Worm (Caenorhabditis elegans): Measurements from ENCODE around the gene Y56A3A.7.

ce11 chrIII:11935032-11935947, 11.5 kb downstream of the Y56A3A.7 start:
- TF ChIP-seq him-1 (tag; optimal IDR thresholded peaks at IDR 0.05) (no peak), dao-5 (tag; optimal IDR thresholded peaks at IDR 0.05) (no peak)
